Worm (Caenorhabditis elegans) whole organism, mixed stage, embryonic: ENCODE measurements around the gene dnj-11.

ENCODE experiments used
- lin-13 ChIP-seq: fragments of 150-350 bp; optimal IDR thresholded peaks from 2 replicates; lab custom pipeline; 2014; ENCODE audit warnings: missing biosample characterization, missing genetic modification characterization
- unc-62 ChIP-seq: fragments of 150-350 bp; optimal IDR thresholded peaks from 2 replicates; lab custom pipeline; 2014; ENCODE audit warnings: missing biosample characterization, missing genetic modification reagents, missing genetic modification characterization

ce11 chrIV:6601213-6601724 is 15.6 kb downstream of the dnj-11 start, which contains the start of gene sup-36:
- TF ChIP-seq lin-13 (tag; lab: Kevin White, UChicago) (no peak), unc-62 (GFP tag; lab: Kevin White, UChicago) (no peak)
